Fruit fly (Drosophila melanogaster): ENCODE results near the gene mld.

- TF ChIP-seq pan (optimal IDR thresholded peaks at IDR 0.05) (no peak), psq (optimal IDR thresholded peaks at IDR 0.05) (no peak), usp (GFP tag; optimal IDR thresholded peaks at IDR 0.05) (no peak)
These were observed 10.1 kb downstream of the mld start for dm6 chr3R:24595330-24596114.

Measured in whole organism.